Fruit fly (Drosophila melanogaster): ENCODE measurements around the gene CG10864.

- TF ChIP-seq CG4318 (GFP tag; optimal IDR thresholded peaks at IDR 0.05) (no peak), CG3032 (tag; optimal IDR thresholded peaks at IDR 0.05) (peak; percentile 50), Hr39 (GFP tag; optimal IDR thresholded peaks at IDR 0.05) (no peak), CG1621 (tag; optimal IDR thresholded peaks at IDR 0.05) (no peak), pdm3 (GFP tag; optimal IDR thresholded peaks at IDR 0.05) (no peak), OdsH (GFP tag; optimal IDR thresholded peaks at IDR 0.05) (no peak)
Measured at dm6 chr3R:18397834-18398378, 13.5 kb downstream of the CG10864 start.
